Worm (Caenorhabditis elegans) whole organism, L3 larva: ENCODE data around the gene srj-42.

ENCODE experiments used
- R02D3.7 ChIP-seq: fragments of 150-350 bp; optimal IDR thresholded peaks from 2 replicates; lab custom pipeline; 2014; ENCODE audit warnings: missing biosample characterization, missing genetic modification characterization
- aly-2 ChIP-seq: fragments of 150-350 bp; optimal IDR thresholded peaks from 2 replicates; lab custom pipeline; 2014; ENCODE audit warnings: missing biosample characterization, missing genetic modification characterization
- ceh-16 ChIP-seq: sonication (generic microtip); optimal IDR thresholded peaks from 2 replicates; lab custom pipeline; 2017; ENCODE audit warnings: missing biosample characterization, missing genetic modification characterization
- ceh-28 ChIP-seq: fragments of 150-350 bp; optimal IDR thresholded peaks from 2 replicates; lab custom pipeline; 2014; ENCODE audit warnings: missing biosample characterization, missing genetic modification reagents, missing genetic modification characterization
- ceh-82 ChIP-seq: fragments of 150-350 bp; optimal IDR thresholded peaks from 2 replicates; lab custom pipeline; 2014; ENCODE audit warnings: missing biosample characterization, missing genetic modification characterization
- ceh-9 ChIP-seq: sonication (generic microtip); optimal IDR thresholded peaks from 2 replicates; lab custom pipeline; 2018; ENCODE audit warnings: missing biosample characterization, missing genetic modification characterization
- daf-12 ChIP-seq: fragments of 150-350 bp; optimal IDR thresholded peaks from 2 replicates; lab custom pipeline; 2014; ENCODE audit warnings: missing biosample characterization, missing genetic modification reagents, missing genetic modification characterization
- egl-27 ChIP-seq: sonication (generic microtip); optimal IDR thresholded peaks from 4 replicates; lab custom pipeline; 2017; ENCODE audit warnings: missing biosample characterization, missing genetic modification reagents, missing genetic modification characterization
- egl-5 ChIP-seq: fragments of 150-350 bp; optimal IDR thresholded peaks from 2 replicates; lab custom pipeline; 2017; ENCODE audit warnings: missing biosample characterization, missing genetic modification reagents, missing genetic modification characterization, inconsistent platforms
- elt-1 ChIP-seq: fragments of 150-350 bp; optimal IDR thresholded peaks from 2 replicates; lab custom pipeline; 2014; ENCODE audit warnings: missing biosample characterization, missing genetic modification characterization
- elt-2 ChIP-seq: sonication (generic microtip); optimal IDR thresholded peaks from 2 replicates; lab custom pipeline; 2016; ENCODE audit warnings: missing genetic modification reagents, mild to moderate bottlenecking, missing genetic modification characterization, missing compliant biosample characterization
- elt-3 ChIP-seq, 3 experiments: fragments of 150-350 bp in 1 of 3; sonication (generic microtip) in 2 of 3; optimal IDR thresholded peaks; 2 replicates in 2 of 3; 4 replicates in 1 of 3; lab custom pipeline; 2014 to 2017; ENCODE audit warnings: missing biosample characterization in 3 of 3, missing genetic modification characterization in 3 of 3
- eor-1 ChIP-seq, 2 experiments: fragments of 150-350 bp; optimal IDR thresholded peaks; 2 replicates each; lab custom pipeline; 2014 to 2018; ENCODE audit warnings: missing biosample characterization in 2 of 2, missing genetic modification characterization in 2 of 2
- fkh-10 ChIP-seq: sonication (generic microtip); optimal IDR thresholded peaks from 2 replicates; lab custom pipeline; 2017; ENCODE audit warnings: missing biosample characterization, missing genetic modification reagents, missing genetic modification characterization
- fos-1 ChIP-seq: fragments of 150-350 bp; optimal IDR thresholded peaks from 2 replicates; lab custom pipeline; 2014; ENCODE audit warnings: missing biosample characterization, missing genetic modification characterization
- hmg-11 ChIP-seq: sonication (generic microtip); optimal IDR thresholded peaks from 2 replicates; lab custom pipeline; 2016; ENCODE audit warnings: missing genetic modification characterization, missing compliant biosample characterization
- jun-1 ChIP-seq: fragments of 150-350 bp; optimal IDR thresholded peaks from 2 replicates; lab custom pipeline; 2014; ENCODE audit warnings: missing biosample characterization, missing genetic modification reagents, missing genetic modification characterization
- lin-39 ChIP-seq: fragments of 150-350 bp; optimal IDR thresholded peaks from 2 replicates; lab custom pipeline; 2018; ENCODE audit warnings: missing biosample characterization, missing genetic modification reagents, missing genetic modification characterization
- lsy-12 ChIP-seq: sonication (generic microtip); optimal IDR thresholded peaks from 2 replicates; lab custom pipeline; 2016; ENCODE audit warnings: mild to moderate bottlenecking, missing genetic modification characterization, missing compliant biosample characterization
- mdl-1 ChIP-seq: fragments of 150-350 bp; optimal IDR thresholded peaks from 2 replicates; lab custom pipeline; 2014; ENCODE audit warnings: missing biosample characterization, missing genetic modification characterization
- nfya-1 ChIP-seq: sonication (generic microtip); optimal IDR thresholded peaks from 2 replicates; lab custom pipeline; 2017; ENCODE audit warnings: missing genetic modification characterization, mild to moderate bottlenecking, missing compliant biosample characterization, antibody characterized with exemption, moderate library complexity; ENCODE audit not compliant: insufficient read depth
- nhr-11 ChIP-seq: fragments of 150-350 bp; optimal IDR thresholded peaks from 2 replicates; lab custom pipeline; 2014; ENCODE audit warnings: missing biosample characterization, missing genetic modification characterization
- nhr-12 ChIP-seq: fragments of 150-350 bp; optimal IDR thresholded peaks from 2 replicates; lab custom pipeline; 2014; ENCODE audit warnings: missing biosample characterization, missing genetic modification characterization
- nhr-23 ChIP-seq: fragments of 150-350 bp; optimal IDR thresholded peaks from 2 replicates; lab custom pipeline; 2014; ENCODE audit warnings: missing biosample characterization, missing genetic modification reagents, missing genetic modification characterization
- nhr-237 ChIP-seq: fragments of 150-350 bp; optimal IDR thresholded peaks from 2 replicates; lab custom pipeline; 2014; ENCODE audit warnings: missing biosample characterization, missing genetic modification characterization
- nhr-25 ChIP-seq: sonication (generic microtip); optimal IDR thresholded peaks from 2 replicates; lab custom pipeline; 2017; ENCODE audit warnings: missing biosample characterization, missing genetic modification characterization
- nhr-28 ChIP-seq: fragments of 150-350 bp; optimal IDR thresholded peaks from 2 replicates; lab custom pipeline; 2014; ENCODE audit warnings: missing biosample characterization, missing genetic modification characterization
- nhr-43 ChIP-seq: sonication (generic microtip); optimal IDR thresholded peaks from 2 replicates; lab custom pipeline; 2016; ENCODE audit warnings: mild to moderate bottlenecking, missing genetic modification characterization, missing compliant biosample characterization; ENCODE audit not compliant: poor library complexity, severe bottlenecking
- nhr-67 ChIP-seq: fragments of 150-350 bp; optimal IDR thresholded peaks from 2 replicates; lab custom pipeline; 2014; ENCODE audit warnings: missing biosample characterization, missing genetic modification characterization
- pha-4 ChIP-seq: fragments of 150-350 bp; optimal IDR thresholded peaks from 2 replicates; lab custom pipeline; 2014; ENCODE audit warnings: missing biosample characterization, missing genetic modification reagents, missing genetic modification characterization
- pqm-1 ChIP-seq: fragments of 150-350 bp; optimal IDR thresholded peaks from 2 replicates; lab custom pipeline; 2017; ENCODE audit warnings: missing biosample characterization, missing genetic modification characterization, inconsistent platforms
- sea-2 ChIP-seq: fragments of 150-350 bp; sonication (generic microtip); optimal IDR thresholded peaks from 4 replicates; lab custom pipeline; 2014; ENCODE audit warnings: missing biosample characterization, missing genetic modification reagents, missing genetic modification characterization
- snpc-4 ChIP-seq: fragments of 150-350 bp; optimal IDR thresholded peaks from 2 replicates; lab custom pipeline; 2014; ENCODE audit warnings: missing biosample characterization, missing genetic modification characterization
- unc-39 ChIP-seq: sonication (generic microtip); optimal IDR thresholded peaks from 4 replicates; lab custom pipeline; 2017; ENCODE audit warnings: missing biosample characterization, missing genetic modification characterization
- ztf-11 ChIP-seq: fragments of 150-350 bp; optimal IDR thresholded peaks from 2 replicates; lab custom pipeline; 2014; ENCODE audit warnings: missing biosample characterization, missing genetic modification characterization
- ztf-4 ChIP-seq: fragments of 150-350 bp; optimal IDR thresholded peaks from 2 replicates; lab custom pipeline; 2014; ENCODE audit warnings: missing biosample characterization, missing genetic modification characterization

srj-42 gene

DNA sequence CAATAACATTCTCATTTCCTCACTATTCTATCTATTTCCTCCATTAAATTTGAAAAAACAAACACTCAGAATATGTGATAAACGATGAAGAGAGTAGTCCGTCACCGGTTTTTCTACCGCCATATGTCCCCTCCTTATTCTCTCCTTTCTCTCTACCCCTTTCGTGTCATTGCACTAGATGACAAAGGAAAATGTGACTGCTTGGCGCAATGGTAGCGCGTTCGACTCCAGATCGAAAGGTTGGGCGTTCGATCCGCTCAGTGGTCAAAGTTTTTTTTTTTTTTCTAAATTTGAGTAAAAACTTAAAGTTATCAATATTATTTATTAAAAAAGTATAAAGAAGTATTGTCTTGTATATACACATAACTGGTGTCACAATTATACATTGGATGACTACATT lies 37.5 kb upstream of the srj-42 start:
- no peak for TF ChIP-seq elt-1 (tag; lab: Kevin White, UChicago)
- no peak for TF ChIP-seq egl-5 (tag; lab: Kevin White, UChicago)
- no peak for TF ChIP-seq nhr-28 (tag; lab: Kevin White, UChicago)
- TF ChIP-seq nhr-11 (tag; lab: Kevin White, UChicago) = no peak
- no peak for TF ChIP-seq sea-2 (GFP tag; lab: Kevin White, UChicago)
- no peak for TF ChIP-seq nhr-67 (tag; lab: Kevin White, UChicago)
- no peak for TF ChIP-seq egl-27
- no peak for TF ChIP-seq ztf-4
- no peak for TF ChIP-seq mdl-1 (tag; lab: Kevin White, UChicago)
- peak; percentile 31 for TF ChIP-seq snpc-4 (tag; lab: Kevin White, UChicago)
- no peak for TF ChIP-seq fos-1
- TF ChIP-seq elt-2 = peak; percentile 1
- TF ChIP-seq ceh-9 (tag; lab: Kevin White, UChicago) = no peak
- no peak for TF ChIP-seq aly-2
- peak; percentile 21 for TF ChIP-seq pha-4 (tag; lab: Kevin White, UChicago)
- no peak for TF ChIP-seq nhr-25 (tag; lab: Kevin White, UChicago)
- peak; percentile 33 for TF ChIP-seq hmg-11
- no peak for TF ChIP-seq pqm-1 (tag; lab: Kevin White, UChicago)
- TF ChIP-seq ceh-16 (tag; lab: Kevin White, UChicago) = no peak
- TF ChIP-seq elt-3 (tag; optimal IDR thresholded peaks at IDR 0.05; lab: Kevin White, UChicago) = no peak
- no peak for TF ChIP-seq lsy-12 (tag; lab: Kevin White, UChicago)
- TF ChIP-seq jun-1 (tag; lab: Kevin White, UChicago) = no peak
- no peak for TF ChIP-seq lin-39 (tag; lab: Kevin White, UChicago)
- no peak for TF ChIP-seq nfya-1 (tag; lab: Kevin White, UChicago)
- TF ChIP-seq, all 47 proteins: peak for 4

DNA sequence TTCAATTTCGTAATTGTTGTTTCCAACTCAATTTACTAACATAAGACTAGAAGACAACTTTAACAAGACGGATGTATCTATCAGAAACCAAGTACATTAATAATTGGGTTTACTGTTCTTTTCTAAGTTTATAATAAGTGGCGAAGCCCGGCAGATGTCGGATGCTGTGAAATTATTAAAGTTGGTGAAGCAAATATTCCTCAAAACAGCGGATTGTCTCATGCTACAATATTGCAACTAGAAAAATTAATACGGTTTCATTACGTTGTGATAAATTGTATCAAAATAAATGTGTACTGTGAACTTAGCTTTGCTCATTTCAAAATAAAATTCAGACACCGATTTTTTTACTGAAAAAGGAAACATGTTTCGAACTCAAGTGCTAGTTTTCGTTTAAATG lies 31.6 kb upstream of the srj-42 start:
- TF ChIP-seq daf-12 (no peak), pha-4 (tag; lab: Kevin White, UChicago) (no peak), egl-27 (no peak), ceh-82 (no peak), R02D3.7 (tag; lab: Kevin White, UChicago) (no peak), snpc-4 (tag; lab: Kevin White, UChicago) (no peak), hmg-11 (no peak), nfya-1 (tag; lab: Kevin White, UChicago) (no peak), unc-39 (no peak), nhr-12 (tag; lab: Kevin White, UChicago) (no peak)

DNA sequence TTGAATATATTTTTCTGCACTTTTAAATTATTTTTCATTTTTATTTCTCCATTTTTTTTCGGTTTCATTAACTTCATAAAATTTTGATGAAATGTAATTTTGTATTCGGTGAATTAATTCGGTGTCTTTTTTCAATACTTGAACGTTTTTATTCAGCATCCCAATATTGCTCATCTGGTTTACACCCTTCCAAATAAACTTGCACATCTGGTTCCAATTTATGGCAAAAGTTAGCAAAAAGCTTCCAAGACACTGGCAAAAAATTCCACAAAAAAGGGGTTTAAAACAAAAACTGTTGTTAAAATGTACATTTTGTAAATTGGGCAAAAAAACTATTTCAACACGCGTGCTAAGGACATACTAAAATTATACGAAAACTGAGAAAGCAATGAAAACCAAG lies 28.2 kb upstream of the srj-42 start:
- TF ChIP-seq nhr-237 (tag; lab: Kevin White, UChicago) (no peak), pqm-1 (tag; lab: Kevin White, UChicago) (no peak), nhr-43 (tag; lab: Kevin White, UChicago) (no peak), mdl-1 (tag; lab: Kevin White, UChicago) (no peak), elt-1 (tag; lab: Kevin White, UChicago) (no peak)

- TF ChIP-seq nhr-23 (tag; lab: Kevin White, UChicago) (no peak), jun-1 (tag; lab: Kevin White, UChicago) (no peak), mdl-1 (tag; lab: Kevin White, UChicago) (no peak), eor-1 (tag; optimal IDR thresholded peaks at IDR 0.05; lab: Kevin White, UChicago) (no peak), ztf-11 (tag; lab: Kevin White, UChicago) (no peak), ceh-9 (tag; lab: Kevin White, UChicago) (no peak), elt-3 (tag; optimal IDR thresholded peaks at IDR 0.05; lab: Kevin White, UChicago) (no peak), egl-27 (no peak), ceh-28 (no peak), nhr-67 (tag; lab: Kevin White, UChicago) (no peak), fkh-10 (GFP tag; lab: Kevin White, UChicago) (no peak), ceh-82 (no peak), nhr-12 (tag; lab: Kevin White, UChicago) (no peak), nhr-25 (tag; lab: Kevin White, UChicago) (no peak), R02D3.7 (tag; lab: Kevin White, UChicago) (no peak), elt-1 (tag; lab: Kevin White, UChicago) (no peak), hmg-11 (no peak), pha-4 (tag; lab: Kevin White, UChicago) (no peak), nhr-43 (tag; lab: Kevin White, UChicago) (no peak), sea-2 (GFP tag; lab: Kevin White, UChicago) (no peak)
Measured at ce11 chrIV:15275363-15275854, 23.4 kb upstream of the srj-42 start, which contains the start of gene ccg-1. TSS of gene ccg-1 (minus strand) at chrIV:15275804.
